Fruit fly (Drosophila melanogaster) whole organism, embryonic: Measurements from ENCODE around the gene CG15865.

Source experiments
- Antp ChIP-seq: fragments of 200-800 bp; sonication (Bioruptor generic); optimal IDR thresholded peaks from 3 replicates; lab custom pipeline; 2016; ENCODE audit warnings: missing biosample characterization, missing genetic modification characterization
- CG11560 ChIP-seq: fragments of 200-800 bp; sonication (Bioruptor generic); IDR thresholded peaks from 3 replicates; pipeline ENCODE4 v1.3.6; 2022; ENCODE audit warnings: missing biosample characterization, missing genetic modification characterization
- CG11723 ChIP-seq: fragments of 200-800 bp; sonication (Bioruptor generic); optimal IDR thresholded peaks from 2 replicates; lab custom pipeline; 2017; ENCODE audit warnings: missing biosample characterization, mild to moderate bottlenecking, missing genetic modification characterization
- CG12104 ChIP-seq: fragments of 200-800 bp; sonication (Bioruptor generic); optimal IDR thresholded peaks from 3 replicates; lab custom pipeline; 2016; ENCODE audit warnings: missing biosample characterization, missing genetic modification characterization
- CG13123 ChIP-seq: fragments of 200-800 bp; sonication (Bioruptor generic); optimal IDR thresholded peaks from 2 replicates; lab custom pipeline; 2016; ENCODE audit warnings: missing biosample characterization, missing genetic modification characterization
- CG14710 ChIP-seq: fragments of 200-800 bp; sonication (Bioruptor generic); optimal IDR thresholded peaks from 3 replicates; lab custom pipeline; 2019; ENCODE audit warnings: missing biosample characterization, mild to moderate bottlenecking, missing genetic modification characterization, moderate library complexity
- CG15696 ChIP-seq: fragments of 200-800 bp; sonication (Bioruptor generic); optimal IDR thresholded peaks from 2 replicates; lab custom pipeline; 2019; ENCODE audit warnings: missing biosample characterization, mild to moderate bottlenecking, missing genetic modification characterization, moderate library complexity
- CG17186 ChIP-seq: fragments of 200-800 bp; sonication (Bioruptor generic); optimal IDR thresholded peaks from 3 replicates; lab custom pipeline; 2017; ENCODE audit warnings: missing biosample characterization, missing genetic modification reagents, missing genetic modification characterization
- CG17361 ChIP-seq: fragments of 200-800 bp; sonication (Bioruptor generic); IDR thresholded peaks from 3 replicates; pipeline ENCODE4 v1.3.6; 2022; ENCODE audit warnings: missing biosample characterization, missing genetic modification characterization
- CG17568 ChIP-seq: fragments of 200-800 bp; sonication (Bioruptor generic); optimal IDR thresholded peaks from 2 replicates; lab custom pipeline; 2018; ENCODE audit warnings: missing biosample characterization, mild to moderate bottlenecking, missing genetic modification characterization, moderate library complexity
- CG17802 ChIP-seq: fragments of 200-800 bp; sonication (Bioruptor generic); optimal IDR thresholded peaks from 2 replicates; lab custom pipeline; 2018; ENCODE audit warnings: missing biosample characterization, mild to moderate bottlenecking, missing genetic modification characterization, moderate library complexity
- CG18476 ChIP-seq: fragments of 200-800 bp; sonication (Bioruptor generic); optimal IDR thresholded peaks from 2 replicates; lab custom pipeline; 2016; ENCODE audit warnings: missing biosample characterization, mild to moderate bottlenecking, missing genetic modification characterization
- CG2889 ChIP-seq: fragments of 200-800 bp; sonication (Bioruptor generic); IDR thresholded peaks from 3 replicates; pipeline ENCODE4 v1.3.6; 2022; ENCODE audit warnings: missing biosample characterization, missing genetic modification characterization
- CG31441 ChIP-seq: fragments of 200-800 bp; sonication (Bioruptor generic); IDR thresholded peaks from 2 replicates; pipeline ENCODE4 v1.3.6; 2022; ENCODE audit warnings: missing biosample characterization, missing genetic modification characterization
- CG4404 ChIP-seq: fragments of 200-800 bp; sonication (Bioruptor generic); IDR thresholded peaks from 2 replicates; pipeline ENCODE4 v1.3.6; 2022; ENCODE audit warnings: missing biosample characterization, missing genetic modification characterization
- CG4424 ChIP-seq: fragments of 200-800 bp; sonication (Bioruptor generic); optimal IDR thresholded peaks from 3 replicates; lab custom pipeline; 2016; ENCODE audit warnings: missing biosample characterization, missing genetic modification characterization
- CG6765 ChIP-seq: fragments of 200-800 bp; sonication (Bioruptor generic); optimal IDR thresholded peaks from 3 replicates; lab custom pipeline; 2017; ENCODE audit warnings: missing biosample characterization, mild to moderate bottlenecking, missing genetic modification characterization
- CG8924 ChIP-seq: fragments of 200-800 bp; optimal IDR thresholded peaks from 3 replicates; lab custom pipeline; 2019; ENCODE audit warnings: missing biosample characterization, mild to moderate bottlenecking, missing genetic modification characterization, moderate library complexity
- Dad ChIP-seq: fragments of 200-800 bp; sonication (Bioruptor generic); optimal IDR thresholded peaks from 3 replicates; lab custom pipeline; 2016; ENCODE audit warnings: missing biosample characterization, missing genetic modification characterization
- Dll ChIP-seq: fragments of 200-800 bp; sonication (Bioruptor generic); IDR thresholded peaks from 4 replicates; pipeline ENCODE4 v1.3.6; 2022; ENCODE audit warnings: missing biosample characterization, missing genetic modification characterization; ENCODE audit not compliant: partially characterized antibody
- Dref ChIP-seq: fragments of 200-800 bp; sonication (Bioruptor generic); IDR thresholded peaks from 2 replicates; pipeline ENCODE4 v1.3.6; 2022; ENCODE audit warnings: missing biosample characterization, missing genetic modification characterization
- Eip74EF ChIP-seq, 2 experiments: fragments of 200-800 bp in 1 of 2; fragments of >200 bp in 1 of 2; sonication (Bioruptor generic) in 1 of 2; optimal IDR thresholded peaks; 2 replicates each; lab custom pipeline; 2017 to 2019; ENCODE audit warnings: missing biosample characterization in 2 of 2, missing genetic modification characterization in 2 of 2, mild to moderate bottlenecking in 1 of 2, moderate library complexity in 1 of 2
- Ets97D ChIP-seq: fragments of 200-800 bp; sonication (Bioruptor generic); optimal IDR thresholded peaks from 3 replicates; lab custom pipeline; 2016; ENCODE audit warnings: missing biosample characterization, missing genetic modification characterization
- Hand ChIP-seq: fragments of 200-800 bp; sonication (Bioruptor generic); optimal IDR thresholded peaks from 2 replicates; lab custom pipeline; 2017; ENCODE audit warnings: mild to moderate bottlenecking, missing biosample characterization, missing genetic modification reagents, missing genetic modification characterization
- Hsf ChIP-seq: fragments of 200-800 bp; sonication (Bioruptor generic); optimal IDR thresholded peaks from 3 replicates; lab custom pipeline; 2016; ENCODE audit warnings: missing biosample characterization, missing genetic modification characterization
- MESR4 ChIP-seq: fragments of 200-800 bp; sonication (Bioruptor generic); optimal IDR thresholded peaks from 2 replicates; lab custom pipeline; 2018; ENCODE audit warnings: missing biosample characterization, mild to moderate bottlenecking, missing genetic modification characterization, moderate library complexity
- Oli ChIP-seq: fragments of 200-800 bp; sonication (Bioruptor generic); optimal IDR thresholded peaks from 2 replicates; lab custom pipeline; 2018; ENCODE audit warnings: missing biosample characterization, mild to moderate bottlenecking, missing genetic modification characterization, moderate library complexity
- Optix ChIP-seq: fragments of 200-800 bp; sonication (Bioruptor generic); IDR thresholded peaks from 3 replicates; pipeline ENCODE4 v1.3.6; 2022; ENCODE audit warnings: missing biosample characterization, missing genetic modification characterization
- Ssrp ChIP-seq: fragments of 200-800 bp; sonication (Bioruptor generic); optimal IDR thresholded peaks from 2 replicates; lab custom pipeline; 2018; ENCODE audit warnings: missing biosample characterization, mild to moderate bottlenecking, missing genetic modification characterization, moderate library complexity
- ara ChIP-seq: fragments of 200-800 bp; sonication (Bioruptor generic); IDR thresholded peaks from 2 replicates; pipeline ENCODE4 v1.3.6; 2022; ENCODE audit warnings: missing biosample characterization, missing genetic modification characterization
- ash1 ChIP-seq: fragments of 200-800 bp; sonication (Bioruptor generic); optimal IDR thresholded peaks from 2 replicates; lab custom pipeline; 2018; ENCODE audit warnings: missing biosample characterization, mild to moderate bottlenecking, missing genetic modification characterization
- ato ChIP-seq: fragments of 200-800 bp; sonication (Bioruptor generic); IDR thresholded peaks from 2 replicates; pipeline ENCODE4 v1.3.6; 2022; ENCODE audit warnings: missing biosample characterization, missing genetic modification characterization; ENCODE audit not compliant: partially characterized antibody
- dati ChIP-seq: fragments of 200-800 bp; sonication (Bioruptor generic); IDR thresholded peaks from 2 replicates; pipeline ENCODE4 v1.3.6; 2022; ENCODE audit warnings: missing biosample characterization, missing genetic modification characterization
- dimm ChIP-seq: fragments of 200-800 bp; sonication (Bioruptor generic); IDR thresholded peaks from 2 replicates; pipeline ENCODE4 v1.3.6; 2022; ENCODE audit warnings: missing biosample characterization, missing genetic modification characterization
- emc ChIP-seq: fragments of 200-800 bp; sonication (Bioruptor generic); optimal IDR thresholded peaks from 2 replicates; lab custom pipeline; 2016; ENCODE audit warnings: missing biosample characterization, missing genetic modification characterization
- esg ChIP-seq: fragments of 200-800 bp; sonication (Bioruptor generic); conservative IDR thresholded peaks from 2 replicates; pipeline ENCODE4 v1.3.6; 2022; ENCODE audit warnings: missing biosample characterization, missing genetic modification characterization
- fd3F ChIP-seq: fragments of 200-800 bp; sonication (Bioruptor generic); optimal IDR thresholded peaks from 2 replicates; lab custom pipeline; 2018; ENCODE audit warnings: missing biosample characterization, mild to moderate bottlenecking, missing genetic modification characterization, moderate library complexity
- ftz-f1 ChIP-seq: fragments of 200-800 bp; sonication (Bioruptor generic); optimal IDR thresholded peaks from 2 replicates; lab custom pipeline; 2016; ENCODE audit warnings: missing biosample characterization, missing genetic modification characterization
- lola ChIP-seq, 3 experiments: fragments of >200 bp in 2 of 3; fragments of 200-800 bp in 1 of 3; sonication (Bioruptor generic) in 1 of 3; optimal IDR thresholded peaks; 2 replicates each; lab custom pipeline; 2017 to 2019; ENCODE audit warnings: missing biosample characterization in 3 of 3, missing genetic modification characterization in 3 of 3, mild to moderate bottlenecking in 1 of 3, moderate library complexity in 1 of 3
- nerfin-2 ChIP-seq: fragments of 200-800 bp; sonication (Bioruptor generic); IDR thresholded peaks from 2 replicates; pipeline ENCODE4 v1.3.6; 2022; ENCODE audit warnings: missing biosample characterization, missing genetic modification characterization; ENCODE audit not compliant: partially characterized antibody
- pho ChIP-seq: fragments of 200-800 bp; sonication (Bioruptor generic); optimal IDR thresholded peaks from 2 replicates; lab custom pipeline; 2016; ENCODE audit warnings: missing biosample characterization, missing genetic modification characterization
- pita ChIP-seq: fragments of 200-800 bp; sonication (Bioruptor generic); optimal IDR thresholded peaks from 2 replicates; lab custom pipeline; 2017; ENCODE audit warnings: missing biosample characterization, mild to moderate bottlenecking, missing genetic modification characterization
- repo ChIP-seq: fragments of 200-800 bp; sonication (Bioruptor generic); optimal IDR thresholded peaks from 2 replicates; lab custom pipeline; 2016; ENCODE audit warnings: missing biosample characterization, missing genetic modification characterization
- salm ChIP-seq: fragments of 200-800 bp; sonication (Bioruptor generic); optimal IDR thresholded peaks from 2 replicates; lab custom pipeline; 2018; ENCODE audit warnings: missing biosample characterization, mild to moderate bottlenecking, missing genetic modification characterization
- tio ChIP-seq: fragments of 200-800 bp; sonication (Bioruptor generic); optimal IDR thresholded peaks from 2 replicates; lab custom pipeline; 2017; ENCODE audit warnings: missing biosample characterization, missing genetic modification characterization, inconsistent platforms
- tup ChIP-seq: fragments of 200-800 bp; sonication (Bioruptor generic); optimal IDR thresholded peaks from 2 replicates; lab custom pipeline; 2016; ENCODE audit warnings: missing biosample characterization, mild to moderate bottlenecking, missing genetic modification characterization, moderate library complexity
- unc-4 ChIP-seq: fragments of 200-800 bp; sonication (Bioruptor generic); IDR thresholded peaks from 2 replicates; pipeline ENCODE4 v1.3.6; 2022; ENCODE audit warnings: missing biosample characterization, missing genetic modification characterization; ENCODE audit not compliant: partially characterized antibody
- wek ChIP-seq: fragments of 200-800 bp; sonication (Bioruptor generic); optimal IDR thresholded peaks from 3 replicates; lab custom pipeline; 2018; ENCODE audit warnings: missing biosample characterization, mild to moderate bottlenecking, missing genetic modification characterization, moderate library complexity

CG15865 gene

DNA sequence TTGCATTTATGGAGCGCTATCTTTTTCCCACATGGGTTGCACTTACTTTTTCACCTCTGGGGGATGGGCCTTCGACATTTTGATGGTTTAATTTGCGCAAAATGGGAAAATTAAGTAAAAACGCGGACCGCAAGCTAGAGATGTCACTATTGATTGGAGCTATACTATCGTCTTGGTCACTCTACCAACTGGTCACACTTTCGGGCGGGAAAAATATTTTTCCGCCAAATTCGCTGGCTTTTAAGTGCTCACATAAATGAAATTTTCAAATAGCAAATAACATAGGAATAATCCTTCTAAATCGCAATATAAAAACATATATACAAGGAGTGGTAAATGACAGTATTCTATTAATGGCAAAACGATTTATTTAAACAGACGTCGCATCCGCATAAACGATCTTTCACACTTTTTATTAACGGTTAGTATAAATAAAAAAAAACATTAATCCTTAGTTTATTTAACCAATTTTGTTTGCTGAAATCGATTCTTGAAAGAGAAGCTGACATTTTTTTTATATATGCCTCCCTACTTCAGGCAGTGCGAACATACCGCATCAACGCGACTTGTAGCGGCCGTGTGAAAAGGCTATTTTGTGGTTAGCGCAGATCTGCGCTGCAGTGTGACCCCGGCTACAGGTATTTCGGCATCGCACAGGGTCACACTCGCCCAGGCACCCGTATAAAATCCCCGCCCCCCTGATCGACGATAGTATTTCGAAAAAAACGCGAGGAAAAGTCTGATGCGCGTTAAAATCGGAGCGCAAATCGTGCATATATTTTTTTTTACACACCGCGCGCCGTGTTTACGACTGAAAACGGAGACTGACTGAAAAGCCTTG, 23.8 kb downstream of the CG15865 start, which contains the start of the genes SNRPG and mthl1 (continued):
- TF ChIP-seq lola (GFP tag; optimal IDR thresholded peaks at IDR 0.05; lab: Kevin White, UChicago) (peak in 2 of 3 experiments; percentile 55 to 74), Eip74EF (GFP tag; optimal IDR thresholded peaks at IDR 0.05; lab: Kevin White, UChicago) (peak in 1 of 2 experiments; percentile 45), wek (GFP tag; lab: Kevin White, UChicago) (no peak), ato (GFP tag; lab: Robert Waterston, UW) (peak; percentile 46; the same call in 1 of the 2 replicates), ftz-f1 (GFP tag; lab: Kevin White, UChicago) (no peak), Hsf (GFP tag; lab: Kevin White, UChicago) (peak; percentile 83), CG18476 (GFP tag; lab: Kevin White, UChicago) (peak; percentile 79), Antp (GFP tag; lab: Kevin White, UChicago) (peak; percentile 73), dimm (GFP tag; lab: Robert Waterston, UW) (peak; percentile 55; the same call in 1 of the 2 replicates), CG12104 (GFP tag; lab: Kevin White, UChicago) (peak; percentile 54), CG17361 (GFP tag; lab: Robert Waterston, UW) (peak; percentile 92), repo (GFP tag; lab: Kevin White, UChicago) (peak; percentile 9), salm (tag; lab: Kevin White, UChicago) (no peak), Dll (GFP tag; lab: Robert Waterston, UW) (peak; percentile 79), CG11723 (GFP tag; lab: Kevin White, UChicago) (peak; percentile 52), emc (peak; percentile 70), CG17568 (GFP tag; lab: Kevin White, UChicago) (no peak), dati (peak; percentile 89), MESR4 (GFP tag; lab: Kevin White, UChicago) (peak; percentile 34), Ssrp (peak; percentile 79), pita (no peak), fd3F (GFP tag; lab: Kevin White, UChicago) (peak; percentile 76), CG14710 (tag; lab: Kevin White, UChicago) (peak; percentile 100), CG17186 (GFP tag; lab: Kevin White, UChicago) (peak; percentile 94), Optix (GFP tag; lab: Robert Waterston, UW) (peak; percentile 89), CG31441 (GFP tag; lab: Robert Waterston, UW) (peak; percentile 74), ara (GFP tag; lab: Robert Waterston, UW) (peak; percentile 90), pho (peak; percentile 81), Ets97D (GFP tag; lab: Kevin White, UChicago) (peak; percentile 85), nerfin-2 (GFP tag; lab: Robert Waterston, UW) (no peak), CG4404 (GFP tag; lab: Robert Waterston, UW) (peak; percentile 86), tup (GFP tag; lab: Kevin White, UChicago) (peak; percentile 35), Dad (GFP tag; lab: Kevin White, UChicago) (peak; percentile 70), CG11560 (tag; lab: Robert Waterston, UW) (peak; percentile 85; the same call in 2 of the 3 replicates), Dref (GFP tag; lab: Robert Waterston, UW) (peak; percentile 53), CG6765 (GFP tag; lab: Kevin White, UChicago) (no peak), CG13123 (GFP tag; lab: Kevin White, UChicago) (peak; percentile 29), ash1 (GFP tag; lab: Kevin White, UChicago) (no peak), Oli (tag; lab: Kevin White, UChicago) (peak; percentile 72), esg (GFP tag; lab: Robert Waterston, UW) (peak; percentile 94), CG8924 (tag; lab: Kevin White, UChicago) (peak; percentile 36), CG15696 (peak; percentile 49), CG4424 (GFP tag; lab: Kevin White, UChicago) (peak; percentile 76), Hand (GFP tag; lab: Kevin White, UChicago) (no peak), CG2889 (GFP tag; lab: Robert Waterston, UW) (peak; percentile 92), unc-4 (GFP tag; lab: Robert Waterston, UW) (peak; percentile 64), CG17802 (tag; lab: Kevin White, UChicago) (peak; percentile 94), tio (GFP tag; lab: Kevin White, UChicago) (peak; percentile 86)
